Worm (Caenorhabditis elegans) whole organism, L1 larva: ENCODE results near the gene srd-47.

Experiments
- efl-1 ChIP-seq, 4 experiments: fragments of 150-350 bp; optimal IDR thresholded peaks in 3 of 4; peaks in 1 of 4; 1 replicate in 1 of 4; 2 replicates in 3 of 4; lab custom pipeline; 2014; ENCODE audit warnings: missing biosample characterization in 2 of 4, missing genetic modification characterization in 2 of 4, missing genetic modification reagents in 2 of 4
- egl-13 ChIP-seq: sonication (generic microtip); optimal IDR thresholded peaks from 2 replicates; lab custom pipeline; 2016; ENCODE audit warnings: missing genotype, missing genetic modification reagents, missing genetic modification characterization, missing compliant biosample characterization
- jun-1 ChIP-seq: fragments of 150-350 bp; optimal IDR thresholded peaks from 2 replicates; lab custom pipeline; 2014; ENCODE audit warnings: missing biosample characterization, missing genetic modification reagents, missing genetic modification characterization
- lin-39 ChIP-seq: fragments of 150-350 bp; optimal IDR thresholded peaks from 2 replicates; lab custom pipeline; 2014; ENCODE audit warnings: missing biosample characterization, missing genetic modification reagents, missing genetic modification characterization
- nhr-76 ChIP-seq: sonication (generic microtip); optimal IDR thresholded peaks from 2 replicates; lab custom pipeline; 2017; ENCODE audit warnings: missing biosample characterization, missing genetic modification characterization
- pqm-1 ChIP-seq: sonication (generic microtip); optimal IDR thresholded peaks from 3 replicates; lab custom pipeline; 2017; ENCODE audit warnings: missing biosample characterization, missing genetic modification characterization
- skn-1 ChIP-seq: fragments of 150-350 bp; optimal IDR thresholded peaks from 2 replicates; lab custom pipeline; 2014; ENCODE audit warnings: missing biosample characterization, missing genetic modification characterization
- tbx-2 ChIP-seq: sonication (generic microtip); optimal IDR thresholded peaks from 2 replicates; lab custom pipeline; 2016; ENCODE audit warnings: missing genetic modification characterization, missing compliant biosample characterization
- tlp-1 ChIP-seq: fragments of 150-350 bp; optimal IDR thresholded peaks from 2 replicates; lab custom pipeline; 2014; ENCODE audit warnings: missing biosample characterization, missing genetic modification characterization
- vab-15 ChIP-seq: sonication (generic microtip); optimal IDR thresholded peaks from 2 replicates; lab custom pipeline; 2017; ENCODE audit warnings: missing genotype, mild to moderate bottlenecking, missing genetic modification characterization, missing compliant biosample characterization

DNA sequence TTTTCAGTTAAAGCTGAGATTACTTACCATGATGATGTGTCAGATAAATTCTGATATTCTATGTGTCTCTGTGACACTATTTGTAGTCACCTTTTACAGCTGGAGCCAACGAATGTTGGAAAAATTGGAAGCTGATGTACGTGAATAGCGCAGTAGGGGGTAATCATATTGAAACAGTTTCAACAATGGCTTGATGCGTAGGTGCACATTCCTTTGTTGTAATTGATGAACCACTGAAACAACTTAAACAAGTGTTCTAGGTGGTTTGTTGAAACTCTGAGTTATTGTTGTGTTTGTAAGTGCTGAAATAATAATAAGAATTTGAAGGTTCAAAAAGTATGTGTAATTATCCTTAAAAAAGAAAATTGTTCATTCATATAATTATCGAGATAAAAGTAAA lies 23.1 kb downstream of the srd-47 start, which contains the start of gene nspc-12:
- TF ChIP-seq lin-39 (tag; lab: Kevin White, UChicago) (no peak), skn-1 (tag; lab: Kevin White, UChicago) (no peak), jun-1 (tag; lab: Kevin White, UChicago) (no peak), tlp-1 (tag; lab: Kevin White, UChicago) (no peak), egl-13 (no peak), vab-15 (tag; lab: Kevin White, UChicago) (no peak), nhr-76 (tag; lab: Kevin White, UChicago) (no peak), pqm-1 (no peak), tbx-2 (no peak), efl-1 (optimal IDR thresholded peaks at IDR 0.05; lab: Kevin White, UChicago) (no peak), efl-1 (GFP tag; optimal IDR thresholded peaks at IDR 0.05 in 1 of 2; lab: Kevin White, UChicago) (no peak)
